Worm (Caenorhabditis elegans) whole organism, late embryonic: ENCODE measurements around the gene F28B4.3.

Experiments used
- elt-2 ChIP-seq: sonication (generic microtip); optimal IDR thresholded peaks from 2 replicates; lab custom pipeline; 2016; ENCODE audit warnings: missing genetic modification reagents, missing genetic modification characterization, missing compliant biosample characterization
- fkh-6 ChIP-seq: sonication (generic microtip); optimal IDR thresholded peaks from 2 replicates; lab custom pipeline; 2016; ENCODE audit warnings: missing genetic modification characterization, missing compliant biosample characterization
- pha-4 ChIP-seq: fragments of 150-350 bp; optimal IDR thresholded peaks from 2 replicates; lab custom pipeline; 2018; ENCODE audit warnings: missing biosample characterization, missing genetic modification reagents, missing genetic modification characterization
- tbx-2 ChIP-seq: sonication (generic microtip); optimal IDR thresholded peaks from 2 replicates; lab custom pipeline; 2016; ENCODE audit warnings: missing genetic modification characterization, missing compliant biosample characterization
- ztf-16 ChIP-seq: sonication (generic microtip); optimal IDR thresholded peaks from 2 replicates; lab custom pipeline; 2017; ENCODE audit warnings: missing genetic modification characterization, missing compliant biosample characterization

DNA sequence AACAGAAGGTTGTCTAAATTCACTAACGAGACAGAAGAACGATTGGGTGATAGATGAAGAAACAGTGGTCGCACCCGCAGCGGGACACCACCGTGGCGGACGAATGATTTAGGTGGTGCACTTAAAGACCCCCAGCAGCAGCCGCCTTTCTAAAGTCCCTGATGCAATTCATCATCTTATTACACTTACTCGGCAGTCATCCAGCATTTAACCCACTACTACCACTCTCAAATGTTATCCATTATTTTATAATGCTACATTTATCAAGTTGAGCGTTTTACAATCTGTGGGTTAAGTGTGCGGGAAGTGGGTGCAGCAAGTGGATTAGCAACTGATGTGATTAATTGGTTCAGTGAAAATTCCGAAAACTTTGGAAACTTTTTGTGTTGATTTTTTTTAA is 45.0 kb downstream of the F28B4.3 start:
- no peak for TF ChIP-seq tbx-2 (tag; lab: Kevin White, UChicago)
- no peak for TF ChIP-seq pha-4 (tag; lab: Kevin White, UChicago)
- TF ChIP-seq elt-2 (tag; lab: Kevin White, UChicago) = no peak
- no peak for TF ChIP-seq fkh-6
- TF ChIP-seq ztf-16 (tag; lab: Kevin White, UChicago) = no peak
